Worm (Caenorhabditis elegans) whole organism, midembryonic: ENCODE measurements around the gene ivd-1.

ENCODE experiments used
- cog-1 ChIP-seq: sonication (generic microtip); optimal IDR thresholded peaks from 2 replicates; lab custom pipeline; 2016; ENCODE audit warnings: missing genetic modification characterization, missing compliant biosample characterization
- flt-1 ChIP-seq: fragments of 200-800 bp; sonication (Bioruptor generic); IDR thresholded peaks from 2 replicates; pipeline ENCODE4 v1.3.6; 2022; ENCODE audit warnings: missing genetic modification characterization, missing compliant biosample characterization
- klf-2 ChIP-seq: fragments of 200-800 bp; sonication (Bioruptor generic); conservative IDR thresholded peaks from 2 replicates; pipeline ENCODE4 v1.3.6; 2022; ENCODE audit warnings: missing genetic modification reagents, missing genetic modification characterization, missing compliant biosample characterization

DNA sequence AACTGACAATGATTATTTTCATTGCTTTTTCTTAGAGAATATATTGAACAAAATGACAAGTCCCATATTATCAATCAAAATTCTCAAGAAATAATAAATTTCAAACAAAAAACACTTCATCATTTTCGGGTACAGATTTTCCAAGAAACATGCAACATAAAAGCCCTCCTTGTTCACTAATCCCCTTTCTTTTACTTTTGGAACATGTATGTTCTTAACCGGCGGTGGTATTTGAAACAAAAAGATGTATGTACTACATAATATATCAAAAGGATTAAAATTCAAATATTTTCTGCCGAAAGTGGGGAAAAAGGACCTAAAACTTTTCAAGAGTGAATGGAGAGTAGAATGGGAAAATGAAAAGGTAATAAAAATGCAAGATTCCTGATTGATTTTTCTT is 34.4 kb downstream of the ivd-1 start:
- TF ChIP-seq cog-1 (tag; lab: Kevin White, UChicago) (no peak), klf-2 (GFP tag; lab: Robert Waterston, UW) (no peak), flt-1 (GFP tag; lab: Robert Waterston, UW) (no peak)
